Fruit fly (Drosophila melanogaster) ovary, adult (tissue): ENCODE data around the gene Rpn10.

Experiments
- CG17801 ChIP-seq: fragments of 200-800 bp; optimal IDR thresholded peaks from 2 replicates; lab custom pipeline; 2019; ENCODE audit warnings: missing biosample characterization, mild to moderate bottlenecking, missing genetic modification characterization, moderate library complexity; ENCODE audit not compliant: partially characterized antibody

The Rpn10 gene

dm6 chr3L:21518345-21518744 is 18.5 kb upstream of the Rpn10 start:
- TF ChIP-seq CG17801 (GFP tag; lab: Kevin White, UChicago), result no peak

- no peak for TF ChIP-seq CG17801 (GFP tag; lab: Kevin White, UChicago)
These were observed 13.6 kb upstream of the Rpn10 start, which contains the start of gene CG7611 for dm6 chr3L:21523059-21523836. TSS of gene CG7611 (plus strand) at chr3L:21523186.

- TF ChIP-seq CG17801 (GFP tag; lab: Kevin White, UChicago), result no peak
These were observed 12.5 kb upstream of the Rpn10 start for dm6 chr3L:21524071-21524889.

dm6 chr3L:21529108-21529507 is 7.7 kb upstream of the Rpn10 start, which contains the start of gene Arv1:
TSS of gene Arv1 (minus strand) at chr3L:21529333.
- TF ChIP-seq CG17801 (GFP tag; lab: Kevin White, UChicago), result no peak

dm6 chr3L:21533270-21533948 is 3.4 kb upstream of the Rpn10 start, which contains the start of gene Mkrn1:
TSS of gene Mkrn1 (minus strand) at chr3L:21533713.
- peak; percentile 62 for TF ChIP-seq CG17801 (GFP tag; lab: Kevin White, UChicago)

- TF ChIP-seq CG17801 (GFP tag; lab: Kevin White, UChicago), result no peak
These were observed 2.4 kb upstream of the Rpn10 start, which contains the start of gene ppk5 for dm6 chr3L:21534360-21534759. TSS of gene ppk5 (plus strand) at chr3L:21534660.

dm6 chr3L:21538893-21539244 is 2.1 kb downstream of the Rpn10 start:
- no peak for TF ChIP-seq CG17801 (GFP tag; lab: Kevin White, UChicago)

dm6 chr3L:21539245-21540196 is 2.7 kb downstream of the Rpn10 start, which contains the start of the genes COX8 and VhaM9.7-b:
TSS of gene COX8 (minus strand) at chr3L:21539447.
TSS of gene VhaM9.7-b (plus strand) at chr3L:21539862.
- peak; percentile 33 for TF ChIP-seq CG17801 (GFP tag; lab: Kevin White, UChicago)

- no peak for TF ChIP-seq CG17801 (GFP tag; lab: Kevin White, UChicago)
These were observed 5.3 kb downstream of the Rpn10 start, which contains the start of gene CG33290 for dm6 chr3L:21542059-21542458. TSS of gene CG33290 (plus strand) at chr3L:21542359.

- no peak for TF ChIP-seq CG17801 (GFP tag; lab: Kevin White, UChicago)
These were observed 18.0 kb downstream of the Rpn10 start, which contains the start of gene Wnk for dm6 chr3L:21554752-21555151. TSS of gene Wnk (minus strand) at chr3L:21554928.

- TF ChIP-seq CG17801 (GFP tag; lab: Kevin White, UChicago), result no peak
These were observed 21.5 kb downstream of the Rpn10 start, which contains the start of gene CG7173 for dm6 chr3L:21558176-21558871. TSS of gene CG7173 (minus strand) at chr3L:21558226.

dm6 chr3L:21562081-21562480 is 25.3 kb downstream of the Rpn10 start, which contains the start of gene CapaR:
TSS of gene CapaR (minus strand) at chr3L:21562181.
- no peak for TF ChIP-seq CG17801 (GFP tag; lab: Kevin White, UChicago)

- TF ChIP-seq CG17801 (GFP tag; lab: Kevin White, UChicago), result no peak
These were observed 28.3 kb downstream of the Rpn10 start, which contains the start of gene CG7634 for dm6 chr3L:21565126-21565525. TSS of gene CG7634 (plus strand) at chr3L:21565426.
